Worm (Caenorhabditis elegans) whole organism, mixed stage, embryonic: ENCODE results near the gene clpr-2.

ENCODE experiments used
- M03D4.4 ChIP-seq: sonication (generic microtip); optimal IDR thresholded peaks from 2 replicates; lab custom pipeline; 2017; ENCODE audit warnings: mild to moderate bottlenecking, missing genetic modification characterization, missing compliant biosample characterization
- bed-3 ChIP-seq: fragments of 200-800 bp; sonication (Bioruptor generic); optimal IDR thresholded peaks from 3 replicates; lab custom pipeline; 2018; ENCODE audit warnings: mild to moderate bottlenecking, missing genetic modification characterization, moderate library complexity, missing compliant biosample characterization
- blmp-1 ChIP-seq: fragments of 150-350 bp; optimal IDR thresholded peaks from 2 replicates; lab custom pipeline; 2014; ENCODE audit warnings: missing biosample characterization, missing genetic modification characterization
- ceh-39 ChIP-seq: fragments of 150-350 bp; optimal IDR thresholded peaks from 2 replicates; lab custom pipeline; 2014; ENCODE audit warnings: missing biosample characterization, missing genetic modification characterization
- ceh-43 ChIP-seq: fragments of 200-800 bp; sonication (Bioruptor generic); optimal IDR thresholded peaks from 2 replicates; lab custom pipeline; 2018; ENCODE audit warnings: mild to moderate bottlenecking, missing genetic modification characterization, moderate library complexity, missing compliant biosample characterization
- ceh-83 ChIP-seq: fragments of 200-800 bp; sonication (Bioruptor generic); optimal IDR thresholded peaks from 2 replicates; lab custom pipeline; 2018; ENCODE audit warnings: mild to moderate bottlenecking, missing genetic modification characterization, missing compliant biosample characterization
- ces-1 ChIP-seq: fragments of 150-350 bp; optimal IDR thresholded peaks from 2 replicates; lab custom pipeline; 2014; ENCODE audit warnings: missing biosample characterization, missing genetic modification reagents, missing genetic modification characterization
- cnd-1 ChIP-seq: fragments of 200-800 bp; sonication (Bioruptor generic); optimal IDR thresholded peaks from 2 replicates; lab custom pipeline; 2018; ENCODE audit warnings: mild to moderate bottlenecking, missing genetic modification characterization, missing compliant biosample characterization
- drap-1 ChIP-seq: fragments of 200-800 bp; sonication (Bioruptor generic); optimal IDR thresholded peaks from 3 replicates; lab custom pipeline; 2018; ENCODE audit warnings: mild to moderate bottlenecking, missing genetic modification characterization, missing compliant biosample characterization
- elt-1 ChIP-seq: sonication (generic microtip); optimal IDR thresholded peaks from 2 replicates; lab custom pipeline; 2017; ENCODE audit warnings: missing genetic modification characterization, mild to moderate bottlenecking, missing compliant biosample characterization, antibody characterized with exemption, moderate library complexity, borderline replicate concordance; ENCODE audit not compliant: insufficient read depth
- flh-1 ChIP-seq: fragments of 200-800 bp; sonication (Bioruptor generic); optimal IDR thresholded peaks from 2 replicates; lab custom pipeline; 2018; ENCODE audit warnings: mild to moderate bottlenecking, missing genetic modification characterization, moderate library complexity, missing compliant biosample characterization
- ham-2 ChIP-seq: fragments of 200-800 bp; sonication (Bioruptor generic); optimal IDR thresholded peaks from 2 replicates; lab custom pipeline; 2018; ENCODE audit warnings: mild to moderate bottlenecking, missing genetic modification characterization, missing compliant biosample characterization
- hlh-1 ChIP-seq: fragments of 150-350 bp; optimal IDR thresholded peaks from 2 replicates; lab custom pipeline; 2014; ENCODE audit warnings: missing biosample characterization, missing genetic modification reagents, missing genetic modification characterization
- lin-13 ChIP-seq: fragments of 150-350 bp; optimal IDR thresholded peaks from 2 replicates; lab custom pipeline; 2014; ENCODE audit warnings: missing biosample characterization, missing genetic modification characterization
- lin-32 ChIP-seq: fragments of 200-800 bp; sonication (Bioruptor generic); optimal IDR thresholded peaks from 2 replicates; lab custom pipeline; 2018; ENCODE audit warnings: mild to moderate bottlenecking, missing genetic modification characterization, missing compliant biosample characterization
- lsy-2 ChIP-seq: fragments of 150-350 bp; optimal IDR thresholded peaks from 2 replicates; lab custom pipeline; 2014; ENCODE audit warnings: missing biosample characterization, missing genetic modification characterization
- mab-5 ChIP-seq: fragments of 150-350 bp; optimal IDR thresholded peaks from 2 replicates; lab custom pipeline; 2014; ENCODE audit warnings: missing biosample characterization, missing genetic modification characterization
- mep-1 ChIP-seq: fragments of 150-350 bp; optimal IDR thresholded peaks from 2 replicates; lab custom pipeline; 2017; ENCODE audit warnings: missing biosample characterization, missing genetic modification reagents, missing genetic modification characterization, inconsistent platforms
- mls-2 ChIP-seq: sonication (generic microtip); optimal IDR thresholded peaks from 2 replicates; lab custom pipeline; 2016; ENCODE audit warnings: mild to moderate bottlenecking, missing genetic modification characterization, moderate library complexity, missing compliant biosample characterization
- nhr-2 ChIP-seq: fragments of 150-350 bp; optimal IDR thresholded peaks from 2 replicates; lab custom pipeline; 2014; ENCODE audit warnings: missing biosample characterization, missing genetic modification characterization
- nhr-237 ChIP-seq: fragments of 150-350 bp; optimal IDR thresholded peaks from 2 replicates; lab custom pipeline; 2014; ENCODE audit warnings: missing biosample characterization, missing genetic modification characterization
- nhr-28 ChIP-seq: fragments of 150-350 bp; optimal IDR thresholded peaks from 2 replicates; lab custom pipeline; 2014; ENCODE audit warnings: missing biosample characterization, missing genetic modification characterization
- pha-4 ChIP-seq: fragments of 150-350 bp; optimal IDR thresholded peaks from 2 replicates; lab custom pipeline; 2018; ENCODE audit warnings: missing biosample characterization, missing genetic modification reagents, missing genetic modification characterization
- sem-2 ChIP-seq: fragments of 200-800 bp; sonication (Bioruptor generic); optimal IDR thresholded peaks from 2 replicates; lab custom pipeline; 2018; ENCODE audit warnings: mild to moderate bottlenecking, missing genetic modification characterization, missing compliant biosample characterization
- snpc-4 ChIP-seq: fragments of 150-350 bp; optimal IDR thresholded peaks from 2 replicates; lab custom pipeline; 2014; ENCODE audit warnings: missing biosample characterization, missing genetic modification characterization
- sptf-1 ChIP-seq: sonication (generic microtip); optimal IDR thresholded peaks from 2 replicates; lab custom pipeline; 2017; ENCODE audit warnings: mild to moderate bottlenecking, missing genetic modification characterization, moderate library complexity, missing compliant biosample characterization
- unc-120 ChIP-seq: sonication (generic microtip); optimal IDR thresholded peaks from 2 replicates; lab custom pipeline; 2017; ENCODE audit warnings: missing genetic modification characterization, missing compliant biosample characterization; ENCODE audit not compliant: poor library complexity, severe bottlenecking
- unc-39 ChIP-seq: fragments of 150-350 bp; optimal IDR thresholded peaks from 2 replicates; lab custom pipeline; 2014; ENCODE audit warnings: missing biosample characterization, missing genetic modification characterization
- unc-62 ChIP-seq: fragments of 150-350 bp; optimal IDR thresholded peaks from 2 replicates; lab custom pipeline; 2014; ENCODE audit warnings: missing biosample characterization, missing genetic modification reagents, missing genetic modification characterization
- zip-8 ChIP-seq: fragments of 150-350 bp; optimal IDR thresholded peaks from 2 replicates; lab custom pipeline; 2014; ENCODE audit warnings: missing biosample characterization, missing genetic modification characterization

clpr-2 gene

DNA sequence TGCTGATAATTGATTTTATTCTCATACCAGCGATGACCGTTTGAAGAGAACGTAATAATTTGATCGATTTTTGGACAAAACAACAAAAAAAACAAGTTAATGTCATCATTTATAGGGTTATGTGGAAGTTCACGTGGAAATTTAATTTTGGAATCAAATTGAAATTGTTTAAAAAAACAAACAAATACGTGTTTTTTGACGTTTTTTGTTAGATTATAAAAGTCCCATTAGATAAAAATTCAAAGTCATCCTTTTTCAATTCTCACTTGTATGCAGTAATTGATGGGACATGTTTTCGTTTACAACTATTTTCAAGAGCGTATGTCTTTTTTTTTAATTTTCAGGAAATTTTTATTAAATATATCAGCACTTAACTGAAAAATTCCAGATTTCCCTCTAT lies 26.8 kb downstream of the clpr-2 start, which contains the start of the genes Y57G7A.6 and Y57G7A.3:
Gene Y57G7A.6, minus strand, starts transcription at position 101 of the 400 bp plus-strand sequence.
Gene Y57G7A.3, plus strand, starts transcription at position 269 of the 400 bp plus-strand sequence.
- TF ChIP-seq lin-32 (GFP tag; lab: Kevin White, UChicago) (no peak), lin-13 (tag; lab: Kevin White, UChicago) (no peak), ceh-83 (GFP tag; lab: Kevin White, UChicago) (no peak), cnd-1 (tag; lab: Kevin White, UChicago) (no peak)

DNA sequence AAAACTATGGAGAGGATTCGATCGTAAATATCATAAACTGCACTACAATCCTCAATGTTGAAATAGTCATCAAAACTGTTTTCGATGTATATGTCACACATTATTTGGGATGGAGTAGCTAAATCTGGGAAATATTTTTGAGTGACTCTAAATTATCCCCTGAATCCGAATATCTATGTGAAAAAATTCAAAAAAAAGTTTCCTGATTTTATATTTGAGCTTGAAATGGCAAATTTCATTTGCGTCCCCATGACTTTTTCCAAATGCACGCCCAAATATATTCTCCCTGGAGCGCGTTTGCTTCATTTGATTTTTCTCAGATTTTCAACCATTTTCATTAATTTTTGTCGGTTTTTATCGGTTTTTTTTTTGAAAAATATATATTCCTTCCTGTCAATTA lies 34.4 kb downstream of the clpr-2 start, which contains the start of gene srz-64:
Gene srz-64, minus strand, starts transcription at position 101 of the 400 bp plus-strand sequence.
- TF ChIP-seq zip-8 (tag; lab: Kevin White, UChicago), result no peak
- TF ChIP-seq unc-120 (tag; lab: Kevin White, UChicago), result no peak
- no peak for TF ChIP-seq pha-4 (tag; lab: Kevin White, UChicago)
- no peak for TF ChIP-seq mls-2 (tag; lab: Kevin White, UChicago)
- no peak for TF ChIP-seq ces-1 (GFP tag; lab: Kevin White, UChicago)
- TF ChIP-seq unc-39 (tag; lab: Kevin White, UChicago), result no peak
- no peak for TF ChIP-seq sptf-1 (tag; lab: Kevin White, UChicago)
- no peak for TF ChIP-seq bed-3
- no peak for TF ChIP-seq nhr-28 (tag; lab: Kevin White, UChicago)
- TF ChIP-seq unc-62, result no peak
- TF ChIP-seq ceh-43 (GFP tag; lab: Kevin White, UChicago), result no peak
- TF ChIP-seq snpc-4, result no peak
- no peak for TF ChIP-seq M03D4.4 (tag; lab: Kevin White, UChicago)

DNA sequence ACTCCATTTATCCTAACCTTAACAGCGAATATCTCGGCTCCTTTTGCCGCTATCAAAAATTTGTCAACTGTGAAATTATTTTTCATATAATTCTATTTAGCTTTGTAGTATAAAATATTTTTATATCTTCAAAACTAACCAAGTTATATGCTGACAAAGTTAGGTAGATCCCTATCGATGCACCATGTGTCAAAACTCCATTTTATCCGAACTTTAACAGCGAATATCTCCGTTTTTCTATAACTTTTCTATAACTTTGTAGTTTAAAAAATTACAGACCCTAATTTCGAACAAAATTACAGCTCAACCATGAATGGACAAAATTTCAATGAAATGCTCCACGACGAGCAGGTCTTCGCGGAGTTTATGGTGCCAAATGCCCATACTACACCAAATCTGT lies 37.0 kb downstream of the clpr-2 start, which contains the start of gene Y57G7A.2:
Gene Y57G7A.2, plus strand, starts transcription at position 301 of the 400 bp plus-strand sequence.
- TF ChIP-seq ham-2 (GFP tag; lab: Kevin White, UChicago), result no peak
- no peak for TF ChIP-seq unc-39 (tag; lab: Kevin White, UChicago)
- no peak for TF ChIP-seq flh-1 (GFP tag; lab: Kevin White, UChicago)
- TF ChIP-seq lsy-2 (tag; lab: Kevin White, UChicago), result no peak
- no peak for TF ChIP-seq nhr-237 (tag; lab: Kevin White, UChicago)
- TF ChIP-seq lin-13 (tag; lab: Kevin White, UChicago), result no peak
- no peak for TF ChIP-seq mab-5 (tag; lab: Kevin White, UChicago)
- TF ChIP-seq pha-4 (tag; lab: Kevin White, UChicago), result no peak
- TF ChIP-seq nhr-2 (tag; lab: Kevin White, UChicago), result no peak
- no peak for TF ChIP-seq mep-1 (tag; lab: Kevin White, UChicago)
- TF ChIP-seq elt-1 (tag; lab: Kevin White, UChicago), result no peak

DNA sequence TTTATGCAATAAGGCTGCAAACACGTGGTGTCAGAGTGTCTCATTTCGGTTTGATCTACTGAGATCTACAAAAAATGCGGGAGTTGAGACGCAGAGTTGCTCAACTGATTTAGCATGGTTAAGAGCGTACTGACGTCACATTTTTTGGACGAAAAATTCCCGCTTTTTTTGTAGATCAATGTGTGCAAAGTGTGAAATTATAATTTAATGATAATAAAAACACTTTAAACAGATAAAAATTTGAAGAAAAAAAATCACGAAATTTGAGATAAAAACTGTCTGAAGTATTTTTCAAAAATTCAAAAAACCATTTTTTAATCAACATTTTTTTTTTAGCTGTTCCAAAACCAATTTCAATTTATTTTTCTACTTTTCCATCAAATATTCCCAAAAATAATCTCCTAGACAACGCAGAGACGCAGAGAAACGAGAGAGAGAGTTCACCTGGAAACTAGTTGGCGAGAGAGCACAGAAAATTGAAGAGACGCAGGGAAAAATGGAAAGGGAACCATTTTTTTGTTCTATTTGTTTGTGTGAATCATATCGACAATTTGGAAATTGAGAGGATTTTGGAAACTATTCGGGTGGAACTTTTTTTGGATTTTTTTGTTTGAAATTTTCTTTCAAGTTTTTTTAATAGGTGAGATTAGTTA lies 38.4 kb downstream of the clpr-2 start:
- TF ChIP-seq unc-120 (tag; lab: Kevin White, UChicago), result no peak
- no peak for TF ChIP-seq ceh-39
- no peak for TF ChIP-seq ceh-83 (GFP tag; lab: Kevin White, UChicago)
- no peak for TF ChIP-seq lsy-2 (tag; lab: Kevin White, UChicago)
- TF ChIP-seq cnd-1 (tag; lab: Kevin White, UChicago), result no peak
- no peak for TF ChIP-seq hlh-1 (tag; lab: Kevin White, UChicago)
- no peak for TF ChIP-seq sem-2
- no peak for TF ChIP-seq unc-62
- no peak for TF ChIP-seq mls-2 (tag; lab: Kevin White, UChicago)
- TF ChIP-seq blmp-1 (tag; lab: Kevin White, UChicago), result no peak
- TF ChIP-seq ceh-43 (GFP tag; lab: Kevin White, UChicago), result no peak

DNA sequence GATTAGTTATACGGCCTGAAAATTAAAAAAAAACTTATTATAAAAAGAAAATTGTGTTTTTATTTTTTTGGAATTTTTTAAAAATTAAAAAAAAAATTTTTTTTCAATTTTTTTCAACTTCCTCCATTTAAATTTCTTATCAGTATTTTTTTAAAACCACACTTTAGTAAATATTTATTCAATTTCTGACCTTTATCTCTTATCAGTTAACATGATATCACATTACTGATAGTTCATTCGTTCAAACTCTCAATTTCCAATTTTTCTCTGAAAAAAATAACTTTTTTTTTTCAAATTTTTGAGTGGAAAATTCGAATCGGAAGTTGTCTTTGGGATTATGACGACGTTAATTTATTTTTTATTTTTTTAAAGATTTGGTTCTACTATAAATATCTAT lies 39.0 kb downstream of the clpr-2 start:
- TF ChIP-seq ceh-83 (GFP tag; lab: Kevin White, UChicago) (no peak), unc-39 (tag; lab: Kevin White, UChicago) (no peak), blmp-1 (tag; lab: Kevin White, UChicago) (no peak), lsy-2 (tag; lab: Kevin White, UChicago) (no peak), mep-1 (tag; lab: Kevin White, UChicago) (no peak), ceh-39 (no peak), mab-5 (tag; lab: Kevin White, UChicago) (no peak), bed-3 (no peak), unc-120 (tag; lab: Kevin White, UChicago) (no peak), nhr-2 (tag; lab: Kevin White, UChicago) (no peak), lin-32 (GFP tag; lab: Kevin White, UChicago) (no peak), flh-1 (GFP tag; lab: Kevin White, UChicago) (no peak), sem-2 (no peak), drap-1 (GFP tag; lab: Kevin White, UChicago) (no peak), mls-2 (tag; lab: Kevin White, UChicago) (no peak), pha-4 (tag; lab: Kevin White, UChicago) (no peak), ham-2 (GFP tag; lab: Kevin White, UChicago) (no peak), nhr-28 (tag; lab: Kevin White, UChicago) (no peak)
